Fruit fly (Drosophila melanogaster) whole organism, prepupa: Measurements from ENCODE around the gene CG4408.

ENCODE experiments used
- CG10631 ChIP-seq: fragments of 200-800 bp; sonication (Bioruptor generic); optimal IDR thresholded peaks from 2 replicates; lab custom pipeline; 2016; ENCODE audit warnings: missing biosample characterization, missing genetic modification characterization
- CG11294 ChIP-seq: fragments of 200-800 bp; sonication (Bioruptor generic); IDR thresholded peaks from 2 replicates; pipeline ENCODE4 v1.3.6; 2022; ENCODE audit warnings: missing biosample characterization, missing genetic modification characterization
- CG11902 ChIP-seq: fragments of 200-800 bp; sonication (Bioruptor generic); optimal IDR thresholded peaks from 3 replicates; lab custom pipeline; 2016; ENCODE audit warnings: missing biosample characterization, missing genetic modification characterization
- CG15336 ChIP-seq: fragments of 200-800 bp; sonication (Bioruptor generic); IDR thresholded peaks from 2 replicates; pipeline ENCODE4 v1.3.6; 2022; ENCODE audit warnings: missing biosample characterization, missing genetic modification characterization
- CG1621 ChIP-seq: fragments of 200-800 bp; sonication (Bioruptor generic); optimal IDR thresholded peaks from 3 replicates; lab custom pipeline; 2018; ENCODE audit warnings: missing biosample characterization, mild to moderate bottlenecking, missing genetic modification characterization
- CG16779 ChIP-seq: fragments of 200-800 bp; sonication (Bioruptor generic); optimal IDR thresholded peaks from 3 replicates; lab custom pipeline; 2017; ENCODE audit warnings: missing biosample characterization, mild to moderate bottlenecking, missing genetic modification characterization
- CG32006 ChIP-seq: fragments of 200-800 bp; sonication (Bioruptor generic); optimal IDR thresholded peaks from 3 replicates; lab custom pipeline; 2017; ENCODE audit warnings: missing biosample characterization, mild to moderate bottlenecking, missing genetic modification characterization
- CG34406 ChIP-seq: fragments of 200-800 bp; sonication (Bioruptor generic); optimal IDR thresholded peaks from 3 replicates; lab custom pipeline; 2016; ENCODE audit warnings: missing biosample characterization, missing genetic modification characterization
- CG4318 ChIP-seq: fragments of 200-800 bp; sonication (Bioruptor generic); optimal IDR thresholded peaks from 3 replicates; lab custom pipeline; 2017; ENCODE audit warnings: missing biosample characterization, mild to moderate bottlenecking, missing genetic modification characterization
- CG6163 ChIP-seq: fragments of 200-800 bp; sonication (Bioruptor generic); IDR thresholded peaks from 3 replicates; pipeline ENCODE4 v1.3.6; 2022; ENCODE audit warnings: missing biosample characterization, missing genetic modification characterization
- CG6276 ChIP-seq: fragments of 200-800 bp; sonication (Bioruptor generic); optimal IDR thresholded peaks from 2 replicates; lab custom pipeline; 2017; ENCODE audit warnings: missing biosample characterization, mild to moderate bottlenecking, missing genetic modification characterization
- CG6792 ChIP-seq: fragments of 200-800 bp; sonication (Bioruptor generic); optimal IDR thresholded peaks from 3 replicates; lab custom pipeline; 2016; ENCODE audit warnings: missing biosample characterization, missing genetic modification characterization
- CG6808 ChIP-seq: fragments of 200-800 bp; sonication (Bioruptor generic); optimal IDR thresholded peaks from 3 replicates; lab custom pipeline; 2017; ENCODE audit warnings: missing biosample characterization, missing genetic modification characterization, mild to moderate bottlenecking, moderate library complexity, missing genetic modification reagents
- CG6854 ChIP-seq: fragments of 200-800 bp; sonication (Bioruptor generic); optimal IDR thresholded peaks from 2 replicates; lab custom pipeline; 2017; ENCODE audit warnings: missing biosample characterization, mild to moderate bottlenecking, missing genetic modification characterization
- CG8119 ChIP-seq: fragments of 200-800 bp; sonication (Bioruptor generic); IDR thresholded peaks from 3 replicates; pipeline ENCODE4 v1.3.6; 2022; ENCODE audit warnings: missing biosample characterization, missing genetic modification characterization
- CG8319 ChIP-seq: fragments of 200-800 bp; sonication (Bioruptor generic); optimal IDR thresholded peaks from 3 replicates; lab custom pipeline; 2016; ENCODE audit warnings: missing biosample characterization, missing genetic modification characterization
- Eip75B ChIP-seq: fragments of 200-800 bp; sonication (Bioruptor generic); optimal IDR thresholded peaks from 3 replicates; lab custom pipeline; 2016; ENCODE audit warnings: missing biosample characterization, missing genetic modification characterization
- Eip78C ChIP-seq: fragments of 200-800 bp; sonication (Bioruptor generic); peaks from one replicate; lab custom pipeline; 2016; ENCODE audit warnings: missing biosample characterization, missing genetic modification characterization
- Eip93F ChIP-seq: fragments of 200-800 bp; sonication (Bioruptor generic); optimal IDR thresholded peaks from 2 replicates; lab custom pipeline; 2016; ENCODE audit warnings: missing biosample characterization, mild to moderate bottlenecking, missing genetic modification characterization
- Ets21C ChIP-seq: fragments of 200-800 bp; sonication (Bioruptor generic); optimal IDR thresholded peaks from 3 replicates; lab custom pipeline; 2016; ENCODE audit warnings: missing biosample characterization, missing genetic modification characterization
- Ets96B ChIP-seq: fragments of 200-800 bp; optimal IDR thresholded peaks from 2 replicates; lab custom pipeline; 2019; ENCODE audit warnings: missing biosample characterization, mild to moderate bottlenecking, missing genetic modification characterization, moderate library complexity
- Gug ChIP-seq: fragments of 200-800 bp; sonication (Bioruptor generic); IDR thresholded peaks from 2 replicates; pipeline ENCODE4 v1.3.6; 2022; ENCODE audit warnings: missing biosample characterization, missing genetic modification characterization
- Hr38 ChIP-seq: sonication (Bioruptor generic); optimal IDR thresholded peaks from 2 replicates; lab custom pipeline; 2016; ENCODE audit warnings: missing biosample characterization, missing genetic modification characterization
- Hr39 ChIP-seq: fragments of 200-800 bp; sonication (Bioruptor generic); optimal IDR thresholded peaks from 2 replicates; lab custom pipeline; 2016; ENCODE audit warnings: missing biosample characterization, missing genetic modification characterization
- Hr4 ChIP-seq: fragments of 200-800 bp; sonication (Bioruptor generic); optimal IDR thresholded peaks from 3 replicates; lab custom pipeline; 2016; ENCODE audit warnings: missing biosample characterization, missing genetic modification characterization
- Lpt ChIP-seq: fragments of 200-800 bp; sonication (Bioruptor generic); optimal IDR thresholded peaks from 3 replicates; lab custom pipeline; 2016; ENCODE audit warnings: missing biosample characterization, missing genetic modification characterization
- OdsH ChIP-seq: fragments of 200-800 bp; sonication (Bioruptor generic); optimal IDR thresholded peaks from 3 replicates; lab custom pipeline; 2016; ENCODE audit warnings: missing biosample characterization, missing genetic modification characterization
- Smox ChIP-seq: fragments of 200-800 bp; sonication (Bioruptor generic); optimal IDR thresholded peaks from 3 replicates; lab custom pipeline; 2016; ENCODE audit warnings: missing biosample characterization, missing genetic modification characterization
- Sox14 ChIP-seq: fragments of 200-800 bp; sonication (Bioruptor generic); optimal IDR thresholded peaks from 3 replicates; lab custom pipeline; 2016; ENCODE audit warnings: missing biosample characterization, missing genetic modification characterization
- achi ChIP-seq: fragments of 200-800 bp; sonication (Bioruptor generic); optimal IDR thresholded peaks from 3 replicates; lab custom pipeline; 2016; ENCODE audit warnings: missing biosample characterization, missing genetic modification characterization
- acj6 ChIP-seq: fragments of 200-800 bp; sonication (Bioruptor generic); optimal IDR thresholded peaks from 3 replicates; lab custom pipeline; 2016; ENCODE audit warnings: missing biosample characterization, missing genetic modification characterization
- cyc ChIP-seq: fragments of 200-800 bp; sonication (Bioruptor generic); optimal IDR thresholded peaks from 3 replicates; lab custom pipeline; 2016; ENCODE audit warnings: missing biosample characterization, missing genetic modification characterization
- dac ChIP-seq: fragments of 200-800 bp; sonication (Bioruptor generic); optimal IDR thresholded peaks from 2 replicates; lab custom pipeline; 2017; ENCODE audit warnings: missing biosample characterization, mild to moderate bottlenecking, missing genetic modification characterization
- eg ChIP-seq: fragments of 200-800 bp; sonication (Bioruptor generic); IDR thresholded peaks from 3 replicates; pipeline ENCODE4 v1.3.6; 2022; ENCODE audit warnings: missing biosample characterization, missing genetic modification characterization
- esn ChIP-seq: fragments of 200-800 bp; sonication (Bioruptor generic); optimal IDR thresholded peaks from 2 replicates; lab custom pipeline; 2016; ENCODE audit warnings: missing biosample characterization, mild to moderate bottlenecking, missing genetic modification characterization, moderate library complexity
- fd59A ChIP-seq: fragments of 200-800 bp; sonication (Bioruptor generic); optimal IDR thresholded peaks from 2 replicates; lab custom pipeline; 2017; ENCODE audit warnings: missing biosample characterization, mild to moderate bottlenecking, missing genetic modification characterization, missing genetic modification reagents
- net ChIP-seq: fragments of 200-800 bp; sonication (Bioruptor generic); optimal IDR thresholded peaks from 3 replicates; lab custom pipeline; 2016; ENCODE audit warnings: missing biosample characterization, missing genetic modification characterization
- pdm3 ChIP-seq: fragments of 200-800 bp; sonication (Bioruptor generic); optimal IDR thresholded peaks from 3 replicates; lab custom pipeline; 2016; ENCODE audit warnings: missing biosample characterization, missing genetic modification characterization
- salr ChIP-seq, 2 experiments: fragments of 200-800 bp; sonication (Bioruptor generic); optimal IDR thresholded peaks; 3 replicates each; lab custom pipeline; 2016 to 2018; ENCODE audit warnings: missing biosample characterization in 2 of 2, missing genetic modification characterization in 2 of 2, mild to moderate bottlenecking in 1 of 2
- ss ChIP-seq, 2 experiments: fragments of 200-800 bp; sonication (Bioruptor generic); optimal IDR thresholded peaks; 2 replicates in 1 of 2; 3 replicates in 1 of 2; lab custom pipeline; 2017 to 2018; ENCODE audit warnings: mild to moderate bottlenecking in 2 of 2, missing biosample characterization in 2 of 2, missing genetic modification characterization in 2 of 2, moderate library complexity in 1 of 2

CG4408 gene

DNA sequence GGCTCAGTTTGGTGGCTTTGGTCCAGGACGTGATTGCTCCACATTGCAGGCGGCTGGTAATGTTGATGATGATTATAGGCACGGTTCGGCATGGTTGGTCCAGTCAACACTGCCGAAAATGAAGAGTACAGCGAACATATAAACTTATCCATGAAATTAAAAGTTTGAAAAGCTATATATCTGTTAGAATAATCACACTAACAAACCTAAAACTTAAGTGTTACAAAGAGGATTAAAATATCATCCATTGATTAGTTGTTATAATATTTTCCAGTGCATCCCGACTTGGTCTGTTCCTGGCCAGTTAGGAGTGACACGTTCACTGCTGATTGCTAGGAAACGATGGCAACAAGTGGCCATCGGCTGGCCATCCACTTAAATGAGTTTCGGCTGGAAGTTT, 36.3 kb upstream of the CG4408 start (continued):
- TF ChIP-seq CG11294 (GFP tag; lab: Robert Waterston, UW) (no peak), fd59A (GFP tag; lab: Kevin White, UChicago) (no peak), CG16779 (tag; lab: Kevin White, UChicago) (no peak), CG1621 (tag; lab: Kevin White, UChicago) (no peak), Ets21C (no peak), acj6 (GFP tag; lab: Kevin White, UChicago) (no peak), achi (GFP tag; lab: Kevin White, UChicago) (peak; percentile 1), net (GFP tag; lab: Kevin White, UChicago) (no peak), pdm3 (peak; percentile 17), dac (no peak), Hr4 (peak; percentile 35), eg (GFP tag; lab: Robert Waterston, UW) (peak; percentile 76), CG6163 (GFP tag; lab: Robert Waterston, UW) (0 out of 3 replicates have a peak, but pooled peaks have one; percentile 18), CG8319 (GFP tag; lab: Kevin White, UChicago) (no peak), CG4318 (GFP tag; lab: Kevin White, UChicago) (no peak), Lpt (no peak), Eip75B (no peak), OdsH (GFP tag; lab: Kevin White, UChicago) (peak; percentile 6)

DNA sequence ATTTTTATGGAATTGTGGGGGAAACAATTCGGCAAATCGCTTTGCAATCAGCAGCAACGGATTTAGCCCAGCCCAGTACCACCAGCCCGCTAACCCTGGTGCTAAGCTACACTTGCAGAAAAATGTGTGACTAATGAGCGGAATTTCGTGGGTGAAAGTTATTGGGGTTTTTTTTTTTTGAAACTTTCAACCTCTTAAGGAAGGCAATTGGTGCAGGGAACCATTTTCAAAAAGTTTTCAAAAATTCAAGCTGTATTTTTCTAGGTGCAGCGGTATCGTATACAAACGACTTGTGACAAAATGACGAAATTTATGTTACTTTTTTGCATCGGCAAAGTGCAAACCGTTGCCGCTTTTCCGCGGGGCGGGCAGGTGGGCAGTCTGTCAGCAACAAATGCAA, 35.6 kb upstream of the CG4408 start:
- peak; percentile 14; the same call in 1 of the 2 replicates for TF ChIP-seq Gug (GFP tag; lab: Robert Waterston, UW)
- TF ChIP-seq Ets21C: no peak
- peak; percentile 3 for TF ChIP-seq net (GFP tag; lab: Kevin White, UChicago)
- no peak for TF ChIP-seq CG10631
- TF ChIP-seq CG8119 (GFP tag; lab: Robert Waterston, UW): peak; percentile 73
- no peak for TF ChIP-seq CG6792 (GFP tag; lab: Kevin White, UChicago)
- TF ChIP-seq CG34406 (GFP tag; lab: Kevin White, UChicago): no peak
- TF ChIP-seq Hr39 (GFP tag; lab: Kevin White, UChicago): peak; percentile 2
- no peak for TF ChIP-seq CG16779 (tag; lab: Kevin White, UChicago)
- TF ChIP-seq Hr38: no peak
- no peak for TF ChIP-seq Eip93F
- TF ChIP-seq CG6276 (GFP tag; lab: Kevin White, UChicago): peak; percentile 30
- peak; percentile 67 for TF ChIP-seq Eip78C (GFP tag; lab: Kevin White, UChicago)
- peak; percentile 24 for TF ChIP-seq OdsH (GFP tag; lab: Kevin White, UChicago)
- TF ChIP-seq CG32006 (GFP tag; lab: Kevin White, UChicago): peak; percentile 59
- no peak for TF ChIP-seq CG11902 (GFP tag; lab: Kevin White, UChicago)
- no peak for TF ChIP-seq cyc (GFP tag; lab: Kevin White, UChicago)
- peak; percentile 83 for TF ChIP-seq eg (GFP tag; lab: Robert Waterston, UW)
- peak; percentile 9 for TF ChIP-seq acj6 (GFP tag; lab: Kevin White, UChicago)
- TF ChIP-seq CG15336 (GFP tag; lab: Robert Waterston, UW): peak; percentile 68
- no peak for TF ChIP-seq ss (GFP tag; optimal IDR thresholded peaks at IDR 0.05; lab: Kevin White, UChicago)
- TF ChIP-seq salr (GFP tag; optimal IDR thresholded peaks at IDR 0.05; lab: Kevin White, UChicago): no peak
- TF ChIP-seq CG4318 (GFP tag; lab: Kevin White, UChicago): peak; percentile 11
- peak; percentile 15 for TF ChIP-seq pdm3
- TF ChIP-seq Lpt: peak; percentile 6
- TF ChIP-seq CG6163 (GFP tag; lab: Robert Waterston, UW): peak; percentile 64; the same call in 2 of the 3 replicates
- TF ChIP-seq CG11294 (GFP tag; lab: Robert Waterston, UW): peak; percentile 51; the same call in 1 of the 2 replicates
- TF ChIP-seq CG6808 (GFP tag; lab: Kevin White, UChicago): no peak
- no peak for TF ChIP-seq CG6854 (GFP tag; lab: Kevin White, UChicago)
- peak; percentile 70 for TF ChIP-seq Hr4
- TF ChIP-seq CG1621 (tag; lab: Kevin White, UChicago): no peak

DNA sequence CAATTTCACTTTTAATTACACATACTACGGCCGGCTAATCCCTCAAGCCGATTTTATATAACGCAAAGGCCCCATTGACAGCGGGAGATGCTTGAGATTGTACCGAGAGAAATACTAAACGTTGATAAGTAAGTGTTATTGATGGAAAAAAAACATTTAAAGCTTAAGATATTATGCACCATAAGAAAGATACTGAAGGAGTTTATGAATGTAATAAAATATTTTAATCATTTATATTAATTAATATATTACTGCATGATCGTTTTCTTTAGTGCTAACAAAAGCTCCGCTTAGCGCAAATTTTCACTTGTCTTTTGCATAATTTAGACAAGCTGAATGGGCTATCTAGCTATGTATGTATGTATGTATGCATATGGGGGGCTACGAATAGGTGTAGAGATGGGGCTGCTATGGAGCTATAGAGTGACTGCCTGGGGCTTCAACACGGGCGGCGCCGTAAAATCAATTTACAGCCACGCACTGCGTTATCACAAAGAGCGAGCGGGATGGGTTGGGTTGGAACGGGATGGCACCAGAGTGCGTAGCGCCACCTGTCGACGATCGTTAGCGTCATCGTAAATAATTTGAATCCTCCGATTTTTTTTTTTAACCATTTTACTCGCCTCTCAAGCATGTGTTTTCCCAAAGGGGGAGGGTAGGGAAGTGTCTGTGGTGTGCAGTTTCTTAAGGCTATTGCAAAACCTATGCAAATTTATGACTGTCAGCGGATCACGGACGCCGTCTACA, 33.3 kb upstream of the CG4408 start:
- TF ChIP-seq Gug (GFP tag; lab: Robert Waterston, UW) (no peak), esn (GFP tag; lab: Kevin White, UChicago) (no peak), CG6792 (GFP tag; lab: Kevin White, UChicago) (no peak), eg (GFP tag; lab: Robert Waterston, UW) (peak; percentile 42; the same call in 1 of the 3 replicates), CG6163 (GFP tag; lab: Robert Waterston, UW) (0 out of 3 replicates have a peak, but pooled peaks have one; percentile 42), Lpt (peak; percentile 19), CG16779 (tag; lab: Kevin White, UChicago) (no peak), OdsH (GFP tag; lab: Kevin White, UChicago) (peak; percentile 4), Hr4 (peak; percentile 39), Ets21C (no peak), Eip93F (no peak), Ets96B (tag; lab: Kevin White, UChicago) (no peak), Sox14 (GFP tag; lab: Kevin White, UChicago) (no peak), CG4318 (GFP tag; lab: Kevin White, UChicago) (peak; percentile 19), achi (GFP tag; lab: Kevin White, UChicago) (peak; percentile 2), CG10631 (peak; percentile 18), Smox (GFP tag; lab: Kevin White, UChicago) (no peak), CG11294 (GFP tag; lab: Robert Waterston, UW) (no peak), net (GFP tag; lab: Kevin White, UChicago) (no peak), Hr39 (GFP tag; lab: Kevin White, UChicago) (no peak), CG32006 (GFP tag; lab: Kevin White, UChicago) (peak; percentile 63), cyc (GFP tag; lab: Kevin White, UChicago) (no peak), Eip78C (GFP tag; lab: Kevin White, UChicago) (peak; percentile 63), CG11902 (GFP tag; lab: Kevin White, UChicago) (no peak), CG8119 (GFP tag; lab: Robert Waterston, UW) (peak; percentile 77), CG15336 (GFP tag; lab: Robert Waterston, UW) (peak; percentile 69), CG6276 (GFP tag; lab: Kevin White, UChicago) (peak; percentile 55)
